Worm (Caenorhabditis elegans) whole organism, L3 larva: ENCODE data around the gene C28C12.11.

ENCODE experiments used
- R02D3.7 ChIP-seq: fragments of 150-350 bp; optimal IDR thresholded peaks from 2 replicates; lab custom pipeline; 2014; ENCODE audit warnings: missing biosample characterization, missing genetic modification characterization
- aly-2 ChIP-seq: fragments of 150-350 bp; optimal IDR thresholded peaks from 2 replicates; lab custom pipeline; 2014; ENCODE audit warnings: missing biosample characterization, missing genetic modification characterization
- ama-1 ChIP-seq: fragments of 150-350 bp; optimal IDR thresholded peaks from 2 replicates; lab custom pipeline; 2018
- ceh-16 ChIP-seq: sonication (generic microtip); optimal IDR thresholded peaks from 2 replicates; lab custom pipeline; 2017; ENCODE audit warnings: missing biosample characterization, missing genetic modification characterization
- ceh-28 ChIP-seq: fragments of 150-350 bp; optimal IDR thresholded peaks from 2 replicates; lab custom pipeline; 2014; ENCODE audit warnings: missing biosample characterization, missing genetic modification reagents, missing genetic modification characterization
- ceh-82 ChIP-seq: fragments of 150-350 bp; optimal IDR thresholded peaks from 2 replicates; lab custom pipeline; 2014; ENCODE audit warnings: missing biosample characterization, missing genetic modification characterization
- daf-12 ChIP-seq: fragments of 150-350 bp; optimal IDR thresholded peaks from 2 replicates; lab custom pipeline; 2014; ENCODE audit warnings: missing biosample characterization, missing genetic modification reagents, missing genetic modification characterization
- egl-27 ChIP-seq: sonication (generic microtip); optimal IDR thresholded peaks from 4 replicates; lab custom pipeline; 2017; ENCODE audit warnings: missing biosample characterization, missing genetic modification reagents, missing genetic modification characterization
- egl-5 ChIP-seq: fragments of 150-350 bp; optimal IDR thresholded peaks from 2 replicates; lab custom pipeline; 2017; ENCODE audit warnings: missing biosample characterization, missing genetic modification reagents, missing genetic modification characterization, inconsistent platforms
- elt-1 ChIP-seq: fragments of 150-350 bp; optimal IDR thresholded peaks from 2 replicates; lab custom pipeline; 2014; ENCODE audit warnings: missing biosample characterization, missing genetic modification characterization
- elt-2 ChIP-seq: sonication (generic microtip); optimal IDR thresholded peaks from 2 replicates; lab custom pipeline; 2016; ENCODE audit warnings: missing genetic modification reagents, mild to moderate bottlenecking, missing genetic modification characterization, missing compliant biosample characterization
- elt-3 ChIP-seq, 3 experiments: fragments of 150-350 bp in 1 of 3; sonication (generic microtip) in 2 of 3; optimal IDR thresholded peaks; 2 replicates in 2 of 3; 4 replicates in 1 of 3; lab custom pipeline; 2014 to 2017; ENCODE audit warnings: missing biosample characterization in 3 of 3, missing genetic modification characterization in 3 of 3
- eor-1 ChIP-seq, 2 experiments: fragments of 150-350 bp; optimal IDR thresholded peaks; 2 replicates each; lab custom pipeline; 2014 to 2018; ENCODE audit warnings: missing biosample characterization in 2 of 2, missing genetic modification characterization in 2 of 2
- fkh-10 ChIP-seq: sonication (generic microtip); optimal IDR thresholded peaks from 2 replicates; lab custom pipeline; 2017; ENCODE audit warnings: missing biosample characterization, missing genetic modification reagents, missing genetic modification characterization
- fkh-2 ChIP-seq: fragments of 150-350 bp; optimal IDR thresholded peaks from 2 replicates; lab custom pipeline; 2014; ENCODE audit warnings: missing biosample characterization, missing genetic modification reagents, missing genetic modification characterization
- fos-1 ChIP-seq: fragments of 150-350 bp; optimal IDR thresholded peaks from 2 replicates; lab custom pipeline; 2014; ENCODE audit warnings: missing biosample characterization, missing genetic modification characterization
- hmg-11 ChIP-seq: sonication (generic microtip); optimal IDR thresholded peaks from 2 replicates; lab custom pipeline; 2016; ENCODE audit warnings: missing genetic modification characterization, missing compliant biosample characterization
- jun-1 ChIP-seq: fragments of 150-350 bp; optimal IDR thresholded peaks from 2 replicates; lab custom pipeline; 2014; ENCODE audit warnings: missing biosample characterization, missing genetic modification reagents, missing genetic modification characterization
- lin-15B ChIP-seq: fragments of 150-350 bp; optimal IDR thresholded peaks from 2 replicates; lab custom pipeline; 2014; ENCODE audit warnings: missing biosample characterization, missing genetic modification characterization
- lin-39 ChIP-seq: fragments of 150-350 bp; optimal IDR thresholded peaks from 2 replicates; lab custom pipeline; 2018; ENCODE audit warnings: missing biosample characterization, missing genetic modification reagents, missing genetic modification characterization
- lsy-12 ChIP-seq: sonication (generic microtip); optimal IDR thresholded peaks from 2 replicates; lab custom pipeline; 2016; ENCODE audit warnings: mild to moderate bottlenecking, missing genetic modification characterization, missing compliant biosample characterization
- mdl-1 ChIP-seq: fragments of 150-350 bp; optimal IDR thresholded peaks from 2 replicates; lab custom pipeline; 2014; ENCODE audit warnings: missing biosample characterization, missing genetic modification characterization
- mml-1 ChIP-seq: fragments of 150-350 bp; sonication (generic microtip); optimal IDR thresholded peaks from 3 replicates; lab custom pipeline; 2014; ENCODE audit warnings: missing biosample characterization, missing genetic modification characterization
- nfya-1 ChIP-seq: sonication (generic microtip); optimal IDR thresholded peaks from 2 replicates; lab custom pipeline; 2017; ENCODE audit warnings: missing genetic modification characterization, mild to moderate bottlenecking, missing compliant biosample characterization, antibody characterized with exemption, moderate library complexity; ENCODE audit not compliant: insufficient read depth
- nhr-11 ChIP-seq: fragments of 150-350 bp; optimal IDR thresholded peaks from 2 replicates; lab custom pipeline; 2014; ENCODE audit warnings: missing biosample characterization, missing genetic modification characterization
- nhr-23 ChIP-seq: fragments of 150-350 bp; optimal IDR thresholded peaks from 2 replicates; lab custom pipeline; 2014; ENCODE audit warnings: missing biosample characterization, missing genetic modification reagents, missing genetic modification characterization
- nhr-237 ChIP-seq: fragments of 150-350 bp; optimal IDR thresholded peaks from 2 replicates; lab custom pipeline; 2014; ENCODE audit warnings: missing biosample characterization, missing genetic modification characterization
- nhr-25 ChIP-seq: sonication (generic microtip); optimal IDR thresholded peaks from 2 replicates; lab custom pipeline; 2017; ENCODE audit warnings: missing biosample characterization, missing genetic modification characterization
- nhr-28 ChIP-seq: fragments of 150-350 bp; optimal IDR thresholded peaks from 2 replicates; lab custom pipeline; 2014; ENCODE audit warnings: missing biosample characterization, missing genetic modification characterization
- nhr-43 ChIP-seq: sonication (generic microtip); optimal IDR thresholded peaks from 2 replicates; lab custom pipeline; 2016; ENCODE audit warnings: mild to moderate bottlenecking, missing genetic modification characterization, missing compliant biosample characterization; ENCODE audit not compliant: poor library complexity, severe bottlenecking
- nhr-67 ChIP-seq: fragments of 150-350 bp; optimal IDR thresholded peaks from 2 replicates; lab custom pipeline; 2014; ENCODE audit warnings: missing biosample characterization, missing genetic modification characterization
- nhr-76 ChIP-seq: fragments of 150-350 bp; sonication (generic microtip); optimal IDR thresholded peaks from 5 replicates; lab custom pipeline; 2014; ENCODE audit warnings: missing biosample characterization, missing genetic modification characterization
- nhr-77 ChIP-seq: fragments of 150-350 bp; optimal IDR thresholded peaks from 2 replicates; lab custom pipeline; 2014; ENCODE audit warnings: missing biosample characterization, missing genetic modification characterization
- pha-4 ChIP-seq: fragments of 150-350 bp; optimal IDR thresholded peaks from 2 replicates; lab custom pipeline; 2014; ENCODE audit warnings: missing biosample characterization, missing genetic modification reagents, missing genetic modification characterization
- pqm-1 ChIP-seq: fragments of 150-350 bp; optimal IDR thresholded peaks from 2 replicates; lab custom pipeline; 2017; ENCODE audit warnings: missing biosample characterization, missing genetic modification characterization, inconsistent platforms
- sea-2 ChIP-seq: fragments of 150-350 bp; sonication (generic microtip); optimal IDR thresholded peaks from 4 replicates; lab custom pipeline; 2014; ENCODE audit warnings: missing biosample characterization, missing genetic modification reagents, missing genetic modification characterization
- skn-1 ChIP-seq: fragments of 150-350 bp; optimal IDR thresholded peaks from 2 replicates; lab custom pipeline; 2014; ENCODE audit warnings: missing biosample characterization, missing genetic modification characterization
- snpc-4 ChIP-seq: fragments of 150-350 bp; optimal IDR thresholded peaks from 2 replicates; lab custom pipeline; 2014; ENCODE audit warnings: missing biosample characterization, missing genetic modification characterization
- tbx-2 ChIP-seq: sonication (generic microtip); optimal IDR thresholded peaks from 2 replicates; lab custom pipeline; 2016; ENCODE audit warnings: mild to moderate bottlenecking, missing genetic modification characterization, missing compliant biosample characterization
- unc-39 ChIP-seq: sonication (generic microtip); optimal IDR thresholded peaks from 4 replicates; lab custom pipeline; 2017; ENCODE audit warnings: missing biosample characterization, missing genetic modification characterization
- unc-62 ChIP-seq: fragments of 150-350 bp; sonication (generic microtip); optimal IDR thresholded peaks from 4 replicates; lab custom pipeline; 2014; ENCODE audit warnings: missing biosample characterization, missing genetic modification reagents, missing genetic modification characterization
- zag-1 ChIP-seq: fragments of 150-350 bp; optimal IDR thresholded peaks from 2 replicates; lab custom pipeline; 2014; ENCODE audit warnings: missing biosample characterization, missing genetic modification characterization
- ztf-11 ChIP-seq: fragments of 150-350 bp; optimal IDR thresholded peaks from 2 replicates; lab custom pipeline; 2014; ENCODE audit warnings: missing biosample characterization, missing genetic modification characterization
- ztf-4 ChIP-seq: fragments of 150-350 bp; optimal IDR thresholded peaks from 2 replicates; lab custom pipeline; 2014; ENCODE audit warnings: missing biosample characterization, missing genetic modification characterization

Gene C28C12.11

DNA sequence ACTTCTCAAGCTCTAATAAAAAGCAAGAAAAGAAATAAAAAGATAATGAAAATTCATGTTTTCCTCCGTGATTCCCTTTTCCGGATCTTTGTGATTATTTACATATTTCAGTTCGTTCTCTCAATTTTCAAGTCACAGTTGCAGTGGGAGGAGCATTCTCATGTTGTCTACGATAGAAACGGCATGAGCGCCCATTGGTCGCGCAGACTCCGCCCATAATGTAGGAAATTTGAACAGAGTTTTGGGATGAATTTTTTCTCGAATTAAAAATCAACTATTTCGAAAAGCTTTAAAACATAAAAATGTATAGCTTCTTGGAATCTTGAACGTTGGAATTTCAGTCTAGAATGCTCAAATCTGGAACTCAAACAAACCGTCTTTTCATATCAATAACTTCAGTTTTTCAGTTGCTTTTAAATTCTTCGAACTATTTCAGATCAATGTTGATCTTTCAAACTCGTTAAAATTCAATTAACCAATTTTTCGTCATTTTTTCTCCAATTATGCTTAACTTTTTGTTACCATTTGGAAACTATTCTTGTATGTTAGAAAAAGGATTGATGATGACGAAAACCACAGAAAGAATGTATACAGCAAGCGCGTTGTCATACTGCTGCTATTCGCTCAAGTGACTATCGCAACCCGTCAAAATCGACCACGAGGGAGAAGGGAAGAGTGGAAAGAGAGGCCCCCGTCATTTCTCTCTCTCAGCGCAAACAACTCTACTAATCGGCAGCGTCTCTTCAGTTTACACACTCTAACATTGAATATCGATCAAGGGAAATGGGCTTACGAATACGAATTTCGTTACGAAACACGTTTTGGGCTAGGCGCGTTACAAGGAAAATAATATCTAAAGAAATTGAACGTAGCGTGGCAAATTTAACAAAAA is 42.0 kb upstream of the C28C12.11 start:
- TF ChIP-seq fos-1 (tag; lab: Kevin White, UChicago): no peak
- TF ChIP-seq elt-2 (tag; lab: Kevin White, UChicago): peak; percentile 35
- TF ChIP-seq mml-1 (tag; lab: Kevin White, UChicago): no peak
- peak; percentile 86 for TF ChIP-seq nhr-25 (tag; lab: Kevin White, UChicago)
- TF ChIP-seq tbx-2 (tag; lab: Kevin White, UChicago): peak; percentile 57
- peak; percentile 64 for TF ChIP-seq mdl-1 (tag; lab: Kevin White, UChicago)
- TF ChIP-seq nfya-1 (tag; lab: Kevin White, UChicago): peak; percentile 100
- TF ChIP-seq jun-1 (tag; lab: Kevin White, UChicago): peak; percentile 52
- TF ChIP-seq unc-62 (GFP tag; lab: Kevin White, UChicago): peak; percentile 72
- peak; percentile 79 for TF ChIP-seq nhr-43 (tag; lab: Kevin White, UChicago)
- TF ChIP-seq fkh-10: no peak
- peak; percentile 67 for TF ChIP-seq R02D3.7
- no peak for TF ChIP-seq zag-1 (tag; lab: Kevin White, UChicago)
- no peak for TF ChIP-seq ztf-11 (tag; lab: Kevin White, UChicago)
- TF ChIP-seq ama-1 (lab: Kevin White, UChicago): peak; percentile 99
- TF ChIP-seq lsy-12: peak; percentile 58
- peak; percentile 42 for TF ChIP-seq fkh-2 (tag; lab: Kevin White, UChicago)
- no peak for TF ChIP-seq pqm-1 (tag; lab: Kevin White, UChicago)
- peak; percentile 81 for TF ChIP-seq pha-4 (tag; lab: Kevin White, UChicago)
- TF ChIP-seq nhr-237: no peak
- TF ChIP-seq nhr-23 (tag; lab: Kevin White, UChicago): peak; percentile 78
- TF ChIP-seq egl-27 (tag; lab: Kevin White, UChicago): peak; percentile 21
- no peak for TF ChIP-seq daf-12 (tag; lab: Kevin White, UChicago)
- TF ChIP-seq skn-1 (tag; lab: Kevin White, UChicago): peak; percentile 64
- peak in 1 of 3 experiments; percentile 10 for TF ChIP-seq elt-3 (tag; optimal IDR thresholded peaks at IDR 0.05; lab: Kevin White, UChicago)
- peak; percentile 52 for TF ChIP-seq lin-15B (tag; lab: Kevin White, UChicago)
- TF ChIP-seq snpc-4 (tag; lab: Kevin White, UChicago): peak; percentile 78
- peak; percentile 21 for TF ChIP-seq ceh-16
- peak; percentile 78 for TF ChIP-seq aly-2
- peak; percentile 31 for TF ChIP-seq ceh-82 (tag; lab: Kevin White, UChicago)
- peak; percentile 78 for TF ChIP-seq lin-39
- TF ChIP-seq ztf-4: peak; percentile 16
- TF ChIP-seq ceh-28 (tag; lab: Kevin White, UChicago): peak; percentile 81

ce11 chrIV:8432709-8433108 is 41.1 kb upstream of the C28C12.11 start, which contains the start of the genes T26A8.4 and pdtf-1:
T26A8.4 (minus strand) TSS chrIV:8432893.
pdtf-1 (plus strand) TSS chrIV:8433038.
- peak; percentile 85 for TF ChIP-seq nhr-11 (tag; lab: Kevin White, UChicago)
- TF ChIP-seq sea-2 (GFP tag; lab: Kevin White, UChicago): peak; percentile 2
- no peak for TF ChIP-seq nhr-67
- TF ChIP-seq hmg-11 (tag; lab: Kevin White, UChicago): peak; percentile 75
- peak; percentile 92 for TF ChIP-seq lsy-12
- peak; percentile 64 for TF ChIP-seq tbx-2 (tag; lab: Kevin White, UChicago)
- peak; percentile 82 for TF ChIP-seq ceh-82 (tag; lab: Kevin White, UChicago)
- peak; percentile 89 for TF ChIP-seq R02D3.7
- TF ChIP-seq eor-1 (tag; optimal IDR thresholded peaks at IDR 0.05; lab: Kevin White, UChicago): no peak
- TF ChIP-seq elt-3 (tag; optimal IDR thresholded peaks at IDR 0.05; lab: Kevin White, UChicago): peak; percentile 1 to 86 (median 40)
- TF ChIP-seq elt-1 (tag; lab: Kevin White, UChicago): peak; percentile 39
- peak; percentile 87 for TF ChIP-seq pqm-1 (tag; lab: Kevin White, UChicago)
- no peak for TF ChIP-seq ceh-16
- peak; percentile 85 for TF ChIP-seq mdl-1 (tag; lab: Kevin White, UChicago)
- peak; percentile 94 for TF ChIP-seq egl-5 (tag; lab: Kevin White, UChicago)
- TF ChIP-seq fos-1 (tag; lab: Kevin White, UChicago): peak; percentile 46
- no peak for TF ChIP-seq unc-39 (tag; lab: Kevin White, UChicago)
- peak; percentile 93 for TF ChIP-seq jun-1 (tag; lab: Kevin White, UChicago)
- TF ChIP-seq lin-15B (tag; lab: Kevin White, UChicago): peak; percentile 94
- peak; percentile 99 for TF ChIP-seq nhr-25 (tag; lab: Kevin White, UChicago)
- peak; percentile 20 for TF ChIP-seq unc-62 (GFP tag; lab: Kevin White, UChicago)
- peak; percentile 94 for TF ChIP-seq snpc-4 (tag; lab: Kevin White, UChicago)
- TF ChIP-seq nhr-28: peak; percentile 22
- no peak for TF ChIP-seq aly-2
- TF ChIP-seq nhr-77 (tag; lab: Kevin White, UChicago): peak; percentile 60
- TF ChIP-seq pha-4 (tag; lab: Kevin White, UChicago): peak; percentile 99
- TF ChIP-seq nhr-23 (tag; lab: Kevin White, UChicago): peak; percentile 99
- peak; percentile 79 for TF ChIP-seq egl-27 (tag; lab: Kevin White, UChicago)
- TF ChIP-seq nfya-1 (tag; lab: Kevin White, UChicago): peak; percentile 100
- peak; percentile 57 for TF ChIP-seq fkh-10
- peak; percentile 93 for TF ChIP-seq nhr-43 (tag; lab: Kevin White, UChicago)
- no peak for TF ChIP-seq mml-1 (tag; lab: Kevin White, UChicago)
- TF ChIP-seq zag-1 (tag; lab: Kevin White, UChicago): peak; percentile 68
- peak; percentile 77 for TF ChIP-seq ztf-4
- TF ChIP-seq skn-1 (tag; lab: Kevin White, UChicago): peak; percentile 94
- no peak for TF ChIP-seq daf-12 (tag; lab: Kevin White, UChicago)
- peak; percentile 68 for TF ChIP-seq nhr-76 (tag; lab: Kevin White, UChicago)
- TF ChIP-seq elt-2 (tag; lab: Kevin White, UChicago): peak; percentile 77
- peak; percentile 86 for TF ChIP-seq ceh-28 (tag; lab: Kevin White, UChicago)
